Fruit fly (Drosophila melanogaster) whole organism, embryonic: Measurements from ENCODE around the gene CG14440.

Experiments used
- Awh ChIP-seq: fragments of 200-800 bp; sonication (Bioruptor generic); IDR thresholded peaks from 2 replicates; pipeline ENCODE4, ENCODE4 v1.3.6; 2022; ENCODE audit warnings: missing biosample characterization, missing genetic modification characterization
- CG10147 ChIP-seq: fragments of 200-800 bp; sonication (Bioruptor generic); optimal IDR thresholded peaks from 2 replicates; lab custom pipeline; 2019; ENCODE audit warnings: missing biosample characterization, mild to moderate bottlenecking, missing genetic modification characterization, moderate library complexity
- CG11398 ChIP-seq: fragments of 200-800 bp; sonication (Bioruptor generic); optimal IDR thresholded peaks from 2 replicates; lab custom pipeline; 2016; ENCODE audit warnings: missing biosample characterization, missing genetic modification characterization
- CG11695 ChIP-seq: fragments of 200-800 bp; sonication (Bioruptor generic); IDR thresholded peaks from 3 replicates; pipeline ENCODE4 v1.3.6; 2022; ENCODE audit warnings: missing biosample characterization, missing genetic modification characterization
- CG13287 ChIP-seq: fragments of 200-800 bp; sonication (Bioruptor generic); IDR thresholded peaks from 2 replicates; pipeline ENCODE4 v1.3.6; 2022; ENCODE audit warnings: missing biosample characterization, missing genetic modification characterization; ENCODE audit not compliant: partially characterized antibody
- CG1647 ChIP-seq: fragments of 200-800 bp; sonication (Bioruptor generic); optimal IDR thresholded peaks from 3 replicates; lab custom pipeline; 2016; ENCODE audit warnings: missing biosample characterization, missing genetic modification characterization
- CG16779 ChIP-seq: fragments of 200-800 bp; sonication (Bioruptor generic); IDR thresholded peaks from 2 replicates; pipeline ENCODE4 v1.3.6; 2022; ENCODE audit warnings: missing biosample characterization, missing genetic modification characterization
- CG17359 ChIP-seq: fragments of 200-800 bp; sonication (Bioruptor generic); optimal IDR thresholded peaks from 3 replicates; lab custom pipeline; 2018; ENCODE audit warnings: missing biosample characterization, mild to moderate bottlenecking, missing genetic modification characterization, moderate library complexity
- CG18262 ChIP-seq: fragments of 200-800 bp; optimal IDR thresholded peaks from 3 replicates; lab custom pipeline; 2019; ENCODE audit warnings: missing biosample characterization, mild to moderate bottlenecking, missing genetic modification characterization, moderate library complexity
- CG2889 ChIP-seq: fragments of 200-800 bp; sonication (Bioruptor generic); IDR thresholded peaks from 3 replicates; pipeline ENCODE4 v1.3.6; 2022; ENCODE audit warnings: missing biosample characterization, missing genetic modification characterization
- CG30020 ChIP-seq: fragments of 200-800 bp; optimal IDR thresholded peaks from 2 replicates; lab custom pipeline; 2019; ENCODE audit warnings: missing biosample characterization, mild to moderate bottlenecking, missing genetic modification characterization, moderate library complexity
- CG31441 ChIP-seq: fragments of 200-800 bp; sonication (Bioruptor generic); IDR thresholded peaks from 2 replicates; pipeline ENCODE4 v1.3.6; 2022; ENCODE audit warnings: missing biosample characterization, missing genetic modification characterization
- CG3407 ChIP-seq: fragments of 200-800 bp; sonication (Bioruptor generic); optimal IDR thresholded peaks from 2 replicates; lab custom pipeline; 2018; ENCODE audit warnings: missing biosample characterization, mild to moderate bottlenecking, missing genetic modification characterization
- CG34376 ChIP-seq: fragments of 200-800 bp; sonication (Bioruptor generic); optimal IDR thresholded peaks from 2 replicates; lab custom pipeline; 2018; ENCODE audit warnings: missing biosample characterization, mild to moderate bottlenecking, missing genetic modification characterization
- CG43689 ChIP-seq: fragments of 200-800 bp; sonication (Bioruptor generic); IDR thresholded peaks from 2 replicates; pipeline ENCODE4 v1.3.6; 2022; ENCODE audit warnings: missing biosample characterization, missing genetic modification characterization
- CG4707 ChIP-seq: fragments of 200-800 bp; sonication (Bioruptor generic); optimal IDR thresholded peaks from 2 replicates; lab custom pipeline; 2018; ENCODE audit warnings: missing biosample characterization, mild to moderate bottlenecking, missing genetic modification characterization, moderate library complexity
- CG6175 ChIP-seq: fragments of 200-800 bp; sonication (Bioruptor generic); IDR thresholded peaks from 3 replicates; pipeline ENCODE4 v1.3.6; 2022; ENCODE audit warnings: missing biosample characterization, missing genetic modification characterization
- CG7839 ChIP-seq: fragments of 200-800 bp; sonication (Bioruptor generic); optimal IDR thresholded peaks from 3 replicates; lab custom pipeline; 2018; ENCODE audit warnings: missing biosample characterization, mild to moderate bottlenecking, missing genetic modification characterization, moderate library complexity
- CG8359 ChIP-seq: fragments of 200-800 bp; sonication (Bioruptor generic); optimal IDR thresholded peaks from 2 replicates; lab custom pipeline; 2017; ENCODE audit warnings: missing biosample characterization, mild to moderate bottlenecking, missing genetic modification characterization, borderline replicate concordance
- CG9609 ChIP-seq: fragments of 200-800 bp; sonication (Bioruptor generic); optimal IDR thresholded peaks from 3 replicates; lab custom pipeline; 2016; ENCODE audit warnings: missing biosample characterization, missing genetic modification characterization
- CHES-1-like ChIP-seq: fragments of 200-800 bp; sonication (Bioruptor generic); optimal IDR thresholded peaks from 2 replicates; lab custom pipeline; 2016; ENCODE audit warnings: missing biosample characterization, missing genetic modification characterization
- Chrac-16 ChIP-seq: fragments of 200-800 bp; sonication (Bioruptor generic); optimal IDR thresholded peaks from 3 replicates; lab custom pipeline; 2016; ENCODE audit warnings: missing biosample characterization, missing genetic modification characterization
- D19A ChIP-seq: fragments of 200-800 bp; optimal IDR thresholded peaks from 3 replicates; lab custom pipeline; 2019; ENCODE audit warnings: missing biosample characterization, mild to moderate bottlenecking, missing genetic modification characterization, moderate library complexity
- Dbx ChIP-seq: fragments of 200-800 bp; sonication (Bioruptor generic); IDR thresholded peaks from 3 replicates; pipeline ENCODE4 v1.3.6; 2022; ENCODE audit warnings: missing biosample characterization, missing genetic modification characterization
- H15 ChIP-seq: fragments of 200-800 bp; sonication (Bioruptor generic); IDR thresholded peaks from 3 replicates; pipeline ENCODE4 v1.3.6; 2022; ENCODE audit warnings: missing biosample characterization, missing genetic modification characterization
- Hr51 ChIP-seq, 2 experiments: fragments of 200-800 bp; sonication (Bioruptor generic); optimal IDR thresholded peaks; 2 replicates in 1 of 2; 3 replicates in 1 of 2; lab custom pipeline; 2016 to 2018; ENCODE audit warnings: missing biosample characterization in 2 of 2, missing genetic modification characterization in 2 of 2, mild to moderate bottlenecking in 1 of 2, moderate library complexity in 1 of 2
- Lpt ChIP-seq: fragments of >200 bp; optimal IDR thresholded peaks from 2 replicates; lab custom pipeline; 2018; ENCODE audit warnings: missing biosample characterization, missing genetic modification characterization
- Max ChIP-seq: fragments of 200-800 bp; sonication (Bioruptor generic); optimal IDR thresholded peaks from 2 replicates; lab custom pipeline; 2016; ENCODE audit warnings: missing biosample characterization, mild to moderate bottlenecking, missing genetic modification characterization
- Ptx1 ChIP-seq: fragments of 200-800 bp; sonication (Bioruptor generic); IDR thresholded peaks from 2 replicates; pipeline ENCODE4 v1.3.6; 2022; ENCODE audit warnings: missing biosample characterization, missing genetic modification characterization
- Scr ChIP-seq: fragments of 200-800 bp; sonication (Bioruptor generic); IDR thresholded peaks from 2 replicates; pipeline ENCODE4 v1.3.6; 2022; ENCODE audit warnings: missing biosample characterization, missing genetic modification characterization; ENCODE audit not compliant: partially characterized antibody
- Six4 ChIP-seq: fragments of 200-800 bp; sonication (Bioruptor generic); optimal IDR thresholded peaks from 2 replicates; lab custom pipeline; 2016; ENCODE audit warnings: missing biosample characterization, missing genetic modification characterization
- Sox100B ChIP-seq: fragments of 200-800 bp; sonication (Bioruptor generic); optimal IDR thresholded peaks from 3 replicates; lab custom pipeline; 2018; ENCODE audit warnings: missing biosample characterization, mild to moderate bottlenecking, missing genetic modification characterization
- Trl ChIP-seq, 3 experiments: fragments of >200 bp in 2 of 3; fragments of 200-800 bp in 1 of 3; sonication (Bioruptor generic) in 1 of 3; optimal IDR thresholded peaks; 2 replicates in 1 of 3; 3 replicates in 2 of 3; lab custom pipeline; 2016 to 2017; ENCODE audit warnings: missing biosample characterization in 1 of 3, missing genetic modification characterization in 1 of 3
- ash1 ChIP-seq: fragments of 200-800 bp; sonication (Bioruptor generic); optimal IDR thresholded peaks from 2 replicates; lab custom pipeline; 2018; ENCODE audit warnings: missing biosample characterization, mild to moderate bottlenecking, missing genetic modification characterization
- bsh ChIP-seq, 2 experiments: fragments of 200-800 bp; sonication (Bioruptor generic); optimal IDR thresholded peaks; 2 replicates each; lab custom pipeline; 2017 to 2018; ENCODE audit warnings: mild to moderate bottlenecking in 2 of 2, missing biosample characterization in 2 of 2, missing genetic modification characterization in 2 of 2, moderate library complexity in 1 of 2
- croc ChIP-seq: fragments of 200-800 bp; sonication (Bioruptor generic); conservative IDR thresholded peaks from 3 replicates; pipeline ENCODE4 v1.3.6; 2022; ENCODE audit warnings: missing biosample characterization, missing genetic modification characterization
- fu2 ChIP-seq: fragments of 200-800 bp; sonication (Bioruptor generic); optimal IDR thresholded peaks from 2 replicates; lab custom pipeline; 2016; ENCODE audit warnings: missing biosample characterization, missing genetic modification characterization
- gfzf ChIP-seq: fragments of 200-800 bp; sonication (Bioruptor generic); optimal IDR thresholded peaks from 2 replicates; lab custom pipeline; 2016; ENCODE audit warnings: missing biosample characterization, mild to moderate bottlenecking, missing genetic modification characterization, moderate library complexity
- gro ChIP-seq: fragments of 200-800 bp; sonication (Bioruptor generic); optimal IDR thresholded peaks from 2 replicates; lab custom pipeline; 2016; ENCODE audit warnings: missing biosample characterization, missing genetic modification characterization
- hkb ChIP-seq, 2 experiments: fragments of 200-800 bp in 1 of 2; fragments of >200 bp in 1 of 2; sonication (Bioruptor generic) in 1 of 2; IDR thresholded peaks in 1 of 2; optimal IDR thresholded peaks in 1 of 2; 2 replicates each; pipeline versions ENCODE4 v1.3.6 to Lab custom; 2017 to 2022; ENCODE audit warnings: missing biosample characterization in 1 of 2, missing genetic modification characterization in 1 of 2
- kay ChIP-seq: fragments of 200-800 bp; sonication (Bioruptor generic); optimal IDR thresholded peaks from 2 replicates; lab custom pipeline; 2016; ENCODE audit warnings: missing biosample characterization, missing genetic modification characterization
- mirr ChIP-seq: fragments of 200-800 bp; sonication (Bioruptor generic); optimal IDR thresholded peaks from 3 replicates; lab custom pipeline; 2018; ENCODE audit warnings: missing biosample characterization, mild to moderate bottlenecking, missing genetic modification characterization
- nmo ChIP-seq: fragments of 200-800 bp; sonication (Bioruptor generic); optimal IDR thresholded peaks from 2 replicates; lab custom pipeline; 2018; ENCODE audit warnings: missing biosample characterization, mild to moderate bottlenecking, missing genetic modification characterization, moderate library complexity
- repo ChIP-seq: fragments of 200-800 bp; sonication (Bioruptor generic); optimal IDR thresholded peaks from 2 replicates; lab custom pipeline; 2016; ENCODE audit warnings: missing biosample characterization, missing genetic modification characterization
- salm ChIP-seq: fragments of 200-800 bp; sonication (Bioruptor generic); optimal IDR thresholded peaks from 2 replicates; lab custom pipeline; 2018; ENCODE audit warnings: missing biosample characterization, mild to moderate bottlenecking, missing genetic modification characterization
- slou ChIP-seq: fragments of 200-800 bp; sonication (Bioruptor generic); optimal IDR thresholded peaks from 3 replicates; lab custom pipeline; 2016; ENCODE audit warnings: missing biosample characterization, missing genetic modification characterization
- tio ChIP-seq: fragments of 200-800 bp; sonication (Bioruptor generic); optimal IDR thresholded peaks from 2 replicates; lab custom pipeline; 2017; ENCODE audit warnings: missing biosample characterization, missing genetic modification characterization, inconsistent platforms
- tna ChIP-seq: fragments of 200-800 bp; sonication (Bioruptor generic); IDR thresholded peaks from 2 replicates; pipeline ENCODE4 v1.3.6; 2022; ENCODE audit warnings: missing biosample characterization, missing genetic modification characterization; ENCODE audit not compliant: partially characterized antibody
- yki ChIP-seq: fragments of >200 bp; optimal IDR thresholded peaks from 3 replicates; lab custom pipeline; 2018
- zfh2 ChIP-seq: fragments of 200-800 bp; sonication (Bioruptor generic); optimal IDR thresholded peaks from 2 replicates; lab custom pipeline; 2016; ENCODE audit warnings: missing biosample characterization, missing genetic modification characterization

CG14440 gene

dm6 chrX:6696467-6696866 is 1.9 kb downstream of the CG14440 start (continued):
- TF ChIP-seq CG4707 (GFP tag; lab: Kevin White, UChicago) (peak; percentile 26), Scr (no peak), gro (GFP tag; lab: Kevin White, UChicago) (peak; percentile 79), CG3407 (GFP tag; lab: Kevin White, UChicago) (peak; percentile 16), Max (peak; percentile 15), CG43689 (GFP tag; lab: Robert Waterston, UW) (0 out of 2 replicates have a peak, but pooled peaks have one; percentile 21), Trl (optimal IDR thresholded peaks at IDR 0.05; lab: Kevin White, UChicago) (no peak), Trl (GFP tag; optimal IDR thresholded peaks at IDR 0.05; lab: Kevin White, UChicago) (peak; percentile 28), Lpt (no peak), repo (no peak), Six4 (peak; percentile 34), CG8359 (GFP tag; lab: Kevin White, UChicago) (no peak), CG31441 (GFP tag; lab: Robert Waterston, UW) (peak; percentile 75), gfzf (GFP tag; lab: Kevin White, UChicago) (no peak), slou (peak; percentile 5), CHES-1-like (peak; percentile 32), salm (peak; percentile 45), CG6175 (GFP tag; lab: Robert Waterston, UW) (no peak), CG34376 (peak; percentile 83), H15 (GFP tag; lab: Robert Waterston, UW) (no peak), tio (GFP tag; lab: Kevin White, UChicago) (no peak), CG13287 (GFP tag; lab: Robert Waterston, UW) (no peak), fu2 (peak; percentile 22), mirr (GFP tag; lab: Kevin White, UChicago) (peak; percentile 35), kay (GFP tag; lab: Kevin White, UChicago) (peak; percentile 29), croc (GFP tag; lab: Robert Waterston, UW) (peak; percentile 31; the same call in 2 of the 3 replicates), Hr51 (GFP tag; optimal IDR thresholded peaks at IDR 0.05; lab: Kevin White, UChicago) (peak; percentile 32 to 71), nmo (peak; percentile 54), CG10147 (GFP tag; lab: Kevin White, UChicago) (peak; percentile 79), CG7839 (peak; percentile 71), CG18262 (peak; percentile 58), Ptx1 (peak; percentile 71), CG16779 (GFP tag; lab: Robert Waterston, UW) (0 out of 2 replicates have a peak, but pooled peaks have one; percentile 17), CG11398 (GFP tag; lab: Kevin White, UChicago) (peak; percentile 39), bsh (GFP tag; optimal IDR thresholded peaks at IDR 0.05; lab: Kevin White, UChicago) (peak; percentile 61 to 74), tna (no peak), hkb (optimal IDR thresholded peaks at IDR 0.05; lab: Kevin White, UChicago) (no peak), hkb (GFP tag; IDR thresholded peaks at IDR 0.05; lab: Robert Waterston, UW) (peak; percentile 86), CG11695 (GFP tag; lab: Robert Waterston, UW) (peak; percentile 81), Dbx (GFP tag; lab: Robert Waterston, UW) (peak; percentile 49; the same call in 1 of the 3 replicates), Sox100B (peak; percentile 63), CG17359 (tag; lab: Kevin White, UChicago) (peak; percentile 62), CG2889 (GFP tag; lab: Robert Waterston, UW) (0 out of 3 replicates have a peak, but pooled peaks have one; percentile 7), zfh2 (peak; percentile 54), CG9609 (GFP tag; lab: Kevin White, UChicago) (peak; percentile 22), D19A (tag; lab: Kevin White, UChicago) (peak; percentile 52), CG1647 (GFP tag; lab: Kevin White, UChicago) (peak; percentile 39), Chrac-16 (GFP tag; lab: Kevin White, UChicago) (peak; percentile 33), yki (no peak), CG30020 (tag; lab: Kevin White, UChicago) (no peak), ash1 (GFP tag; lab: Kevin White, UChicago) (no peak), Awh (GFP tag; lab: Robert Waterston, UW) (0 out of 2 replicates have a peak, but pooled peaks have one; percentile 42)
